Worm (Caenorhabditis elegans) whole organism, young adult: ENCODE measurements around the gene clec-147.

Experiments used
- B0261.1 ChIP-seq: sonication (generic microtip); optimal IDR thresholded peaks from 2 replicates; lab custom pipeline; 2016; ENCODE audit warnings: mild to moderate bottlenecking, missing genetic modification characterization, moderate library complexity, missing compliant biosample characterization
- C06A6.2 ChIP-seq: fragments of 200-800 bp; sonication (Bioruptor generic); conservative IDR thresholded peaks from 2 replicates; pipeline ENCODE4 v1.3.6; 2022; ENCODE audit warnings: missing genetic modification characterization, missing compliant biosample characterization
- C17E4.6 ChIP-seq: fragments of 200-800 bp; sonication (Bioruptor generic); IDR thresholded peaks from 2 replicates; pipeline ENCODE4 v1.3.6; 2022; ENCODE audit warnings: missing genetic modification reagents, missing genetic modification characterization, missing compliant biosample characterization
- D2030.7 ChIP-seq: fragments of 200-800 bp; sonication (Bioruptor generic); IDR thresholded peaks from 2 replicates; pipeline ENCODE4 v1.3.6; 2022; ENCODE audit warnings: missing genetic modification reagents, missing genetic modification characterization, missing compliant biosample characterization
- F10E7.11 ChIP-seq: sonication (generic microtip); optimal IDR thresholded peaks from 2 replicates; lab custom pipeline; 2017; ENCODE audit warnings: mild to moderate bottlenecking, missing genetic modification characterization, moderate library complexity, missing compliant biosample characterization
- F33H1.4 ChIP-seq: fragments of 200-800 bp; sonication (Bioruptor generic); IDR thresholded peaks from 2 replicates; pipeline ENCODE4 v1.3.6; 2022; ENCODE audit warnings: missing genetic modification reagents, missing genetic modification characterization, missing compliant biosample characterization
- F49E8.2 ChIP-seq: sonication (generic microtip); optimal IDR thresholded peaks from 3 replicates; lab custom pipeline; 2017; ENCODE audit warnings: missing genetic modification characterization, mild to moderate bottlenecking, missing compliant biosample characterization, antibody characterized with exemption, moderate library complexity; ENCODE audit not compliant: insufficient read depth
- F55B11.4 ChIP-seq: sonication (generic microtip); optimal IDR thresholded peaks from 2 replicates; lab custom pipeline; 2016; ENCODE audit warnings: missing compliant biosample characterization, missing genetic modification characterization, borderline replicate concordance; ENCODE audit not compliant: insufficient read depth
- K11D2.4 ChIP-seq: fragments of 200-800 bp; sonication (Bioruptor generic); IDR thresholded peaks from 2 replicates; pipeline ENCODE4 v1.3.6; 2022; ENCODE audit warnings: missing genetic modification reagents, missing genetic modification characterization, missing compliant biosample characterization
- Y67H2A.10 ChIP-seq: fragments of 200-800 bp; sonication (Bioruptor generic); conservative IDR thresholded peaks from 2 replicates; pipeline ENCODE4 v1.3.6; 2022; ENCODE audit warnings: missing genetic modification reagents, missing genetic modification characterization, missing compliant biosample characterization
- Y95B8A.8 ChIP-seq: fragments of 200-800 bp; sonication (Bioruptor generic); IDR thresholded peaks from 2 replicates; pipeline ENCODE4 v1.3.6; 2022; ENCODE audit warnings: missing genetic modification reagents, missing genetic modification characterization, missing compliant biosample characterization
- attf-6 ChIP-seq: fragments of 200-800 bp; sonication (Bioruptor generic); IDR thresholded peaks from 2 replicates; pipeline ENCODE4 v1.3.6; 2022; ENCODE audit warnings: missing genetic modification reagents, missing genetic modification characterization, missing compliant biosample characterization
- bed-1 ChIP-seq: fragments of 200-800 bp; sonication (Bioruptor generic); IDR thresholded peaks from 2 replicates; pipeline ENCODE4 v1.3.6; 2022; ENCODE audit warnings: missing genetic modification reagents, missing genetic modification characterization, missing compliant biosample characterization
- bed-2 ChIP-seq: fragments of 200-800 bp; sonication (Bioruptor generic); IDR thresholded peaks from 2 replicates; pipeline ENCODE4 v1.3.6; 2022; ENCODE audit warnings: missing genetic modification reagents, missing genetic modification characterization, missing compliant biosample characterization
- ceh-27 ChIP-seq: fragments of 200-800 bp; sonication (Bioruptor generic); optimal IDR thresholded peaks from 2 replicates; lab custom pipeline; 2018; ENCODE audit warnings: mild to moderate bottlenecking, missing genetic modification characterization, moderate library complexity, missing compliant biosample characterization
- ceh-91 ChIP-seq: fragments of 200-800 bp; sonication (Bioruptor generic); IDR thresholded peaks from 2 replicates; pipeline ENCODE4 v1.3.6; 2022; ENCODE audit warnings: missing genetic modification reagents, missing genetic modification characterization, missing compliant biosample characterization
- chd-7 ChIP-seq: sonication (generic microtip); optimal IDR thresholded peaks from 2 replicates; lab custom pipeline; 2016; ENCODE audit warnings: mild to moderate bottlenecking, missing genetic modification characterization, moderate library complexity, missing compliant biosample characterization
- efl-1 ChIP-seq: fragments of 150-350 bp; optimal IDR thresholded peaks from 2 replicates; lab custom pipeline; 2014; ENCODE audit warnings: missing biosample characterization, missing genetic modification reagents, missing genetic modification characterization
- egl-18 ChIP-seq: fragments of 200-800 bp; sonication (Bioruptor generic); IDR thresholded peaks from 2 replicates; pipeline ENCODE4 v1.3.6; 2022; ENCODE audit warnings: missing genetic modification reagents, missing genetic modification characterization, missing compliant biosample characterization
- fkh-3 ChIP-seq: sonication (generic microtip); optimal IDR thresholded peaks from 2 replicates; lab custom pipeline; 2016; ENCODE audit warnings: mild to moderate bottlenecking, missing genetic modification characterization, missing compliant biosample characterization
- gei-17 ChIP-seq: fragments of 200-800 bp; sonication (Bioruptor generic); optimal IDR thresholded peaks from 2 replicates; lab custom pipeline; 2018; ENCODE audit warnings: mild to moderate bottlenecking, missing genetic modification characterization, missing compliant biosample characterization
- lin-54 ChIP-seq: fragments of 200-800 bp; sonication (Bioruptor generic); optimal IDR thresholded peaks from 2 replicates; lab custom pipeline; 2018; ENCODE audit warnings: mild to moderate bottlenecking, missing genetic modification characterization, missing compliant biosample characterization
- lsl-1 ChIP-seq: fragments of 200-800 bp; sonication (Bioruptor generic); optimal IDR thresholded peaks from 2 replicates; lab custom pipeline; 2018; ENCODE audit warnings: mild to moderate bottlenecking, missing genetic modification characterization, moderate library complexity, missing compliant biosample characterization
- madf-6 ChIP-seq: fragments of 200-800 bp; sonication (Bioruptor generic); IDR thresholded peaks from 2 replicates; pipeline ENCODE4 v1.3.6; 2022; ENCODE audit warnings: missing genetic modification reagents, missing genetic modification characterization, missing compliant biosample characterization
- madf-8 ChIP-seq: fragments of 200-800 bp; sonication (Bioruptor generic); conservative IDR thresholded peaks from 2 replicates; pipeline ENCODE4 v1.3.6; 2022; ENCODE audit warnings: missing genetic modification reagents, missing genetic modification characterization, missing compliant biosample characterization
- mxl-1 ChIP-seq: sonication (generic microtip); optimal IDR thresholded peaks from 2 replicates; lab custom pipeline; 2016; ENCODE audit warnings: missing genetic modification characterization, missing compliant biosample characterization
- nhr-179 ChIP-seq: sonication (generic microtip); optimal IDR thresholded peaks from 2 replicates; lab custom pipeline; 2016; ENCODE audit warnings: mild to moderate bottlenecking, missing genetic modification characterization, missing compliant biosample characterization
- nhr-80 ChIP-seq: sonication (generic microtip); optimal IDR thresholded peaks from 2 replicates; lab custom pipeline; 2016; ENCODE audit warnings: missing genetic modification characterization, missing compliant biosample characterization
- rcor-1 ChIP-seq: fragments of 200-800 bp; sonication (Bioruptor generic); IDR thresholded peaks from 2 replicates; pipeline ENCODE4 v1.3.6; 2022; ENCODE audit warnings: missing genetic modification reagents, missing genetic modification characterization, missing compliant biosample characterization
- rpc-1 ChIP-seq, 2 experiments: fragments of 150-350 bp in 1 of 2; sonication (generic microtip) in 1 of 2; optimal IDR thresholded peaks; 2 replicates each; lab custom pipeline; 2014 to 2018; ENCODE audit warnings: missing biosample characterization in 1 of 2, missing genetic modification characterization in 1 of 2, missing genetic modification reagents in 1 of 2, missing genotype in 1 of 2
- snpc-1.3 ChIP-seq: sonication (generic microtip); optimal IDR thresholded peaks from 2 replicates; lab custom pipeline; 2017; ENCODE audit warnings: missing genetic modification characterization, mild to moderate bottlenecking, missing compliant biosample characterization, antibody characterized with exemption, moderate library complexity, missing genotype, missing genetic modification reagents; ENCODE audit not compliant: insufficient read depth
- somi-1 ChIP-seq: fragments of 200-800 bp; sonication (Bioruptor generic); optimal IDR thresholded peaks from 2 replicates; lab custom pipeline; 2018; ENCODE audit warnings: mild to moderate bottlenecking, missing genetic modification characterization, missing compliant biosample characterization
- tlf-1 ChIP-seq: fragments of 200-800 bp; sonication (Bioruptor generic); optimal IDR thresholded peaks from 2 replicates; lab custom pipeline; 2018; ENCODE audit warnings: mild to moderate bottlenecking, missing genetic modification characterization, missing compliant biosample characterization
- xnd-1 ChIP-seq: sonication (generic microtip); optimal IDR thresholded peaks from 2 replicates; lab custom pipeline; 2016; ENCODE audit warnings: missing genotype, missing genetic modification reagents, missing genetic modification characterization, missing compliant biosample characterization
- zim-3 ChIP-seq: sonication (generic microtip); optimal IDR thresholded peaks from 2 replicates; lab custom pipeline; 2017; ENCODE audit warnings: mild to moderate bottlenecking, missing genetic modification characterization, moderate library complexity, missing compliant biosample characterization
- ztf-28 ChIP-seq: fragments of 200-800 bp; sonication (Bioruptor generic); IDR thresholded peaks from 2 replicates; pipeline ENCODE4 v1.3.6; 2022; ENCODE audit warnings: missing genetic modification reagents, missing genetic modification characterization, missing compliant biosample characterization
- ztf-3 ChIP-seq: fragments of 200-800 bp; sonication (Bioruptor generic); optimal IDR thresholded peaks from 2 replicates; lab custom pipeline; 2018; ENCODE audit warnings: mild to moderate bottlenecking, missing genetic modification characterization, missing compliant biosample characterization

Gene clec-147

ce11 chrII:14527104-14527503 lies 10.5 kb downstream of the clec-147 start:
- TF ChIP-seq somi-1 (GFP tag; lab: Kevin White, UChicago) (no peak), chd-7 (no peak), F55B11.4 (tag; lab: Kevin White, UChicago) (no peak), Y95B8A.8 (GFP tag; lab: Robert Waterston, UW) (no peak), nhr-179 (tag; lab: Kevin White, UChicago) (no peak), K11D2.4 (GFP tag; lab: Robert Waterston, UW) (no peak), C17E4.6 (no peak), F10E7.11 (tag; lab: Kevin White, UChicago) (no peak), fkh-3 (tag; lab: Kevin White, UChicago) (no peak), mxl-1 (tag; lab: Kevin White, UChicago) (no peak), C06A6.2 (GFP tag; lab: Robert Waterston, UW) (no peak), rcor-1 (no peak), F49E8.2 (tag; lab: Kevin White, UChicago) (no peak), zim-3 (no peak)

- no peak for TF ChIP-seq attf-6 (GFP tag; lab: Robert Waterston, UW)
- no peak for TF ChIP-seq gei-17
- TF ChIP-seq F55B11.4 (tag; lab: Kevin White, UChicago): no peak
- TF ChIP-seq tlf-1: no peak
- no peak for TF ChIP-seq ztf-3 (GFP tag; lab: Kevin White, UChicago)
- no peak for TF ChIP-seq bed-2 (GFP tag; lab: Robert Waterston, UW)
- no peak for TF ChIP-seq efl-1
- TF ChIP-seq rpc-1 (optimal IDR thresholded peaks at IDR 0.05; lab: Kevin White, UChicago): no peak
- no peak for TF ChIP-seq rpc-1 (tag; optimal IDR thresholded peaks at IDR 0.05; lab: Kevin White, UChicago)
- TF ChIP-seq bed-1: no peak
- TF ChIP-seq egl-18 (GFP tag; lab: Robert Waterston, UW): no peak
- TF ChIP-seq mxl-1 (tag; lab: Kevin White, UChicago): no peak
- no peak for TF ChIP-seq Y67H2A.10 (GFP tag; lab: Robert Waterston, UW)
- no peak for TF ChIP-seq ztf-28 (GFP tag; lab: Robert Waterston, UW)
Measured at ce11 chrII:14525013-14525412, 12.6 kb downstream of the clec-147 start, which contains the start of gene F57C2.4. F57C2.4 (plus strand) TSS chrII:14525313.

ce11 chrII:14523645-14524223 lies 13.9 kb downstream of the clec-147 start, which contains the start of gene pot-2:
pot-2 (plus strand) TSS chrII:14524173.
- TF ChIP-seq snpc-1.3 (tag; lab: Kevin White, UChicago): peak; percentile 16
- peak; percentile 87 for TF ChIP-seq lsl-1 (GFP tag; lab: Kevin White, UChicago)
- peak; percentile 58 for TF ChIP-seq madf-8 (GFP tag; lab: Robert Waterston, UW)
- peak; percentile 80 for TF ChIP-seq madf-6 (GFP tag; lab: Robert Waterston, UW)
- 0 out of 2 replicates have a peak, but pooled peaks have one; percentile 13 for TF ChIP-seq ceh-91 (GFP tag; lab: Robert Waterston, UW)
- peak; percentile 49 for TF ChIP-seq xnd-1 (tag; lab: Kevin White, UChicago)
- peak; percentile 26 for TF ChIP-seq lin-54 (GFP tag; lab: Kevin White, UChicago)
- TF ChIP-seq F33H1.4 (GFP tag; lab: Robert Waterston, UW): 0 out of 2 replicates have a peak, but pooled peaks have one; percentile 17
- TF ChIP-seq B0261.1 (tag; lab: Kevin White, UChicago): no peak
- TF ChIP-seq efl-1: peak; percentile 75
- no peak for TF ChIP-seq nhr-80 (tag; lab: Kevin White, UChicago)
- peak; percentile 50; the same call in 1 of the 2 replicates for TF ChIP-seq D2030.7 (GFP tag; lab: Robert Waterston, UW)
- TF ChIP-seq ceh-27 (GFP tag; lab: Kevin White, UChicago): no peak
- no peak for TF ChIP-seq mxl-1 (tag; lab: Kevin White, UChicago)
